Worm (Caenorhabditis elegans) whole organism, mixed stage, embryonic: ENCODE data around the gene T10G3.3.
A peak's percentile ranks its signal among the peaks of the same experiment; 100 is the strongest.

ENCODE experiments used
- M03D4.4 ChIP-seq: sonication (generic microtip); optimal IDR thresholded peaks from 2 replicates; lab custom pipeline; 2017; ENCODE audit warnings: mild to moderate bottlenecking, missing genetic modification characterization, missing compliant biosample characterization
- bed-3 ChIP-seq: fragments of 200-800 bp; sonication (Bioruptor generic); optimal IDR thresholded peaks from 3 replicates; lab custom pipeline; 2018; ENCODE audit warnings: mild to moderate bottlenecking, missing genetic modification characterization, moderate library complexity, missing compliant biosample characterization
- blmp-1 ChIP-seq: fragments of 150-350 bp; optimal IDR thresholded peaks from 2 replicates; lab custom pipeline; 2014; ENCODE audit warnings: missing biosample characterization, missing genetic modification characterization
- ceh-39 ChIP-seq: fragments of 150-350 bp; optimal IDR thresholded peaks from 2 replicates; lab custom pipeline; 2014; ENCODE audit warnings: missing biosample characterization, missing genetic modification characterization
- ceh-43 ChIP-seq: fragments of 200-800 bp; sonication (Bioruptor generic); optimal IDR thresholded peaks from 2 replicates; lab custom pipeline; 2018; ENCODE audit warnings: mild to moderate bottlenecking, missing genetic modification characterization, moderate library complexity, missing compliant biosample characterization
- ceh-83 ChIP-seq: fragments of 200-800 bp; sonication (Bioruptor generic); optimal IDR thresholded peaks from 2 replicates; lab custom pipeline; 2018; ENCODE audit warnings: mild to moderate bottlenecking, missing genetic modification characterization, missing compliant biosample characterization
- ces-1 ChIP-seq: fragments of 150-350 bp; optimal IDR thresholded peaks from 2 replicates; lab custom pipeline; 2014; ENCODE audit warnings: missing biosample characterization, missing genetic modification reagents, missing genetic modification characterization
- cnd-1 ChIP-seq: fragments of 200-800 bp; sonication (Bioruptor generic); optimal IDR thresholded peaks from 2 replicates; lab custom pipeline; 2018; ENCODE audit warnings: mild to moderate bottlenecking, missing genetic modification characterization, missing compliant biosample characterization
- drap-1 ChIP-seq: fragments of 200-800 bp; sonication (Bioruptor generic); optimal IDR thresholded peaks from 3 replicates; lab custom pipeline; 2018; ENCODE audit warnings: mild to moderate bottlenecking, missing genetic modification characterization, missing compliant biosample characterization
- elt-1 ChIP-seq: sonication (generic microtip); optimal IDR thresholded peaks from 2 replicates; lab custom pipeline; 2017; ENCODE audit warnings: missing genetic modification characterization, mild to moderate bottlenecking, missing compliant biosample characterization, antibody characterized with exemption, moderate library complexity, borderline replicate concordance; ENCODE audit not compliant: insufficient read depth
- elt-3 ChIP-seq: fragments of 150-350 bp; optimal IDR thresholded peaks from 2 replicates; lab custom pipeline; 2014; ENCODE audit warnings: missing biosample characterization, missing genetic modification characterization
- flh-1 ChIP-seq: fragments of 200-800 bp; sonication (Bioruptor generic); optimal IDR thresholded peaks from 2 replicates; lab custom pipeline; 2018; ENCODE audit warnings: mild to moderate bottlenecking, missing genetic modification characterization, moderate library complexity, missing compliant biosample characterization
- hlh-1 ChIP-seq: fragments of 150-350 bp; optimal IDR thresholded peaks from 2 replicates; lab custom pipeline; 2014; ENCODE audit warnings: missing biosample characterization, missing genetic modification reagents, missing genetic modification characterization
- lin-32 ChIP-seq: fragments of 200-800 bp; sonication (Bioruptor generic); optimal IDR thresholded peaks from 2 replicates; lab custom pipeline; 2018; ENCODE audit warnings: mild to moderate bottlenecking, missing genetic modification characterization, missing compliant biosample characterization
- lsy-2 ChIP-seq: fragments of 150-350 bp; optimal IDR thresholded peaks from 2 replicates; lab custom pipeline; 2014; ENCODE audit warnings: missing biosample characterization, missing genetic modification characterization
- mep-1 ChIP-seq: fragments of 150-350 bp; optimal IDR thresholded peaks from 2 replicates; lab custom pipeline; 2017; ENCODE audit warnings: missing biosample characterization, missing genetic modification reagents, missing genetic modification characterization, inconsistent platforms
- mls-2 ChIP-seq: sonication (generic microtip); optimal IDR thresholded peaks from 2 replicates; lab custom pipeline; 2016; ENCODE audit warnings: mild to moderate bottlenecking, missing genetic modification characterization, moderate library complexity, missing compliant biosample characterization
- nhr-12 ChIP-seq: fragments of 150-350 bp; optimal IDR thresholded peaks from 2 replicates; lab custom pipeline; 2014; ENCODE audit warnings: missing biosample characterization, missing genetic modification characterization
- nhr-2 ChIP-seq: fragments of 150-350 bp; optimal IDR thresholded peaks from 2 replicates; lab custom pipeline; 2014; ENCODE audit warnings: missing biosample characterization, missing genetic modification characterization
- nhr-237 ChIP-seq: fragments of 150-350 bp; optimal IDR thresholded peaks from 2 replicates; lab custom pipeline; 2014; ENCODE audit warnings: missing biosample characterization, missing genetic modification characterization
- nhr-28 ChIP-seq: fragments of 150-350 bp; optimal IDR thresholded peaks from 2 replicates; lab custom pipeline; 2014; ENCODE audit warnings: missing biosample characterization, missing genetic modification characterization
- nhr-76 ChIP-seq: sonication (generic microtip); optimal IDR thresholded peaks from 2 replicates; lab custom pipeline; 2017; ENCODE audit warnings: missing biosample characterization, missing genetic modification characterization
- pha-4 ChIP-seq: fragments of 150-350 bp; optimal IDR thresholded peaks from 2 replicates; lab custom pipeline; 2018; ENCODE audit warnings: missing biosample characterization, missing genetic modification reagents, missing genetic modification characterization
- sem-2 ChIP-seq: fragments of 200-800 bp; sonication (Bioruptor generic); optimal IDR thresholded peaks from 2 replicates; lab custom pipeline; 2018; ENCODE audit warnings: mild to moderate bottlenecking, missing genetic modification characterization, missing compliant biosample characterization
- snpc-4 ChIP-seq: fragments of 150-350 bp; optimal IDR thresholded peaks from 2 replicates; lab custom pipeline; 2014; ENCODE audit warnings: missing biosample characterization, missing genetic modification characterization
- sptf-1 ChIP-seq: sonication (generic microtip); optimal IDR thresholded peaks from 2 replicates; lab custom pipeline; 2017; ENCODE audit warnings: mild to moderate bottlenecking, missing genetic modification characterization, moderate library complexity, missing compliant biosample characterization
- tbx-8 ChIP-seq: fragments of 200-800 bp; sonication (Bioruptor generic); optimal IDR thresholded peaks from 2 replicates; lab custom pipeline; 2018; ENCODE audit warnings: mild to moderate bottlenecking, missing genetic modification characterization, moderate library complexity, missing compliant biosample characterization
- unc-120 ChIP-seq: sonication (generic microtip); optimal IDR thresholded peaks from 2 replicates; lab custom pipeline; 2017; ENCODE audit warnings: missing genetic modification characterization, missing compliant biosample characterization; ENCODE audit not compliant: poor library complexity, severe bottlenecking
- unc-39 ChIP-seq: fragments of 150-350 bp; optimal IDR thresholded peaks from 2 replicates; lab custom pipeline; 2014; ENCODE audit warnings: missing biosample characterization, missing genetic modification characterization
- unc-62 ChIP-seq: fragments of 150-350 bp; optimal IDR thresholded peaks from 2 replicates; lab custom pipeline; 2014; ENCODE audit warnings: missing biosample characterization, missing genetic modification reagents, missing genetic modification characterization
- zip-8 ChIP-seq: fragments of 150-350 bp; optimal IDR thresholded peaks from 2 replicates; lab custom pipeline; 2014; ENCODE audit warnings: missing biosample characterization, missing genetic modification characterization
- ztf-11 ChIP-seq: fragments of 150-350 bp; optimal IDR thresholded peaks from 2 replicates; lab custom pipeline; 2014; ENCODE audit warnings: missing biosample characterization, missing genetic modification characterization

Gene T10G3.3

ce11 chrV:13459323-13459722, 30.7 kb downstream of the T10G3.3 start, which contains the start of gene bath-39:
Gene bath-39, plus strand, starts transcription at chrV:13459459.
- TF ChIP-seq elt-1 (tag; lab: Kevin White, UChicago) (no peak), hlh-1 (tag; lab: Kevin White, UChicago) (no peak), unc-39 (tag; lab: Kevin White, UChicago) (no peak), nhr-2 (tag; lab: Kevin White, UChicago) (no peak), flh-1 (GFP tag; lab: Kevin White, UChicago) (no peak), nhr-76 (tag; lab: Kevin White, UChicago) (no peak), ces-1 (peak; percentile 84), snpc-4 (tag; lab: Kevin White, UChicago) (no peak), blmp-1 (no peak), mep-1 (tag; lab: Kevin White, UChicago) (peak; percentile 45), bed-3 (GFP tag; lab: Kevin White, UChicago) (no peak), ceh-43 (GFP tag; lab: Kevin White, UChicago) (no peak), lsy-2 (tag; lab: Kevin White, UChicago) (peak; percentile 22)

ce11 chrV:13457858-13458257, 32.1 kb downstream of the T10G3.3 start, which contains the start of gene F25H9.2:
Gene F25H9.2, plus strand, starts transcription at chrV:13458083.
- TF ChIP-seq nhr-28 (tag; lab: Kevin White, UChicago) (no peak), blmp-1 (no peak), pha-4 (tag; lab: Kevin White, UChicago) (peak; percentile 11), elt-1 (tag; lab: Kevin White, UChicago) (no peak), hlh-1 (tag; lab: Kevin White, UChicago) (no peak), ceh-83 (no peak), mep-1 (tag; lab: Kevin White, UChicago) (peak; percentile 48), tbx-8 (GFP tag; lab: Kevin White, UChicago) (no peak), M03D4.4 (tag; lab: Kevin White, UChicago) (no peak), ces-1 (peak; percentile 29), elt-3 (tag; lab: Kevin White, UChicago) (no peak), cnd-1 (tag; lab: Kevin White, UChicago) (no peak)

- TF ChIP-seq unc-39 (tag; lab: Kevin White, UChicago) (no peak), sptf-1 (tag; lab: Kevin White, UChicago) (no peak), lsy-2 (tag; lab: Kevin White, UChicago) (no peak), nhr-28 (tag; lab: Kevin White, UChicago) (no peak), sem-2 (GFP tag; lab: Kevin White, UChicago) (no peak), nhr-237 (tag; lab: Kevin White, UChicago) (no peak), elt-1 (tag; lab: Kevin White, UChicago) (no peak)
Measured at ce11 chrV:13455448-13455847, 34.6 kb downstream of the T10G3.3 start, which contains the start of gene lurp-3. Gene lurp-3, plus strand, starts transcription at chrV:13455748.

- no peak for TF ChIP-seq ceh-39 (tag; lab: Kevin White, UChicago)
- TF ChIP-seq nhr-12 (tag; lab: Kevin White, UChicago) = no peak
- TF ChIP-seq nhr-2 (tag; lab: Kevin White, UChicago) = no peak
- TF ChIP-seq ces-1 = no peak
- no peak for TF ChIP-seq sem-2 (GFP tag; lab: Kevin White, UChicago)
- TF ChIP-seq mls-2 (tag; lab: Kevin White, UChicago) = no peak
- TF ChIP-seq zip-8 (tag; lab: Kevin White, UChicago) = no peak
- TF ChIP-seq cnd-1 (tag; lab: Kevin White, UChicago) = no peak
- TF ChIP-seq unc-120 = no peak
- no peak for TF ChIP-seq snpc-4 (tag; lab: Kevin White, UChicago)
- no peak for TF ChIP-seq ceh-83
- TF ChIP-seq nhr-76 (tag; lab: Kevin White, UChicago) = no peak
Measured at ce11 chrV:13453334-13453733, 36.7 kb downstream of the T10G3.3 start, which contains the start of gene lurp-2. Gene lurp-2, plus strand, starts transcription at chrV:13453634.

- no peak for TF ChIP-seq unc-120
- no peak for TF ChIP-seq nhr-2 (tag; lab: Kevin White, UChicago)
- TF ChIP-seq mep-1 (tag; lab: Kevin White, UChicago) = no peak
- TF ChIP-seq ceh-83 = no peak
- TF ChIP-seq blmp-1 = no peak
- no peak for TF ChIP-seq zip-8 (tag; lab: Kevin White, UChicago)
- TF ChIP-seq pha-4 (tag; lab: Kevin White, UChicago) = no peak
- no peak for TF ChIP-seq lin-32 (GFP tag; lab: Kevin White, UChicago)
- no peak for TF ChIP-seq unc-62
- no peak for TF ChIP-seq drap-1
- no peak for TF ChIP-seq elt-1 (tag; lab: Kevin White, UChicago)
- no peak for TF ChIP-seq ztf-11
- TF ChIP-seq nhr-28 (tag; lab: Kevin White, UChicago) = no peak
- no peak for TF ChIP-seq ceh-43 (GFP tag; lab: Kevin White, UChicago)
- no peak for TF ChIP-seq ceh-39 (tag; lab: Kevin White, UChicago)
- no peak for TF ChIP-seq tbx-8 (GFP tag; lab: Kevin White, UChicago)
- TF ChIP-seq flh-1 (GFP tag; lab: Kevin White, UChicago) = no peak
Measured at ce11 chrV:13445229-13445949, 44.6 kb downstream of the T10G3.3 start, which contains the start of gene Y2H9A.4. Gene Y2H9A.4, plus strand, starts transcription at chrV:13445899.
